Worm (Caenorhabditis elegans): ENCODE measurements around the gene R01B10.3.
"Not testable (repeated sequence)": the region's sequence is repeated elsewhere in the genome, so short reads cannot be mapped to it uniquely, and the experiment has no call there.

Gene R01B10.3

DNA sequence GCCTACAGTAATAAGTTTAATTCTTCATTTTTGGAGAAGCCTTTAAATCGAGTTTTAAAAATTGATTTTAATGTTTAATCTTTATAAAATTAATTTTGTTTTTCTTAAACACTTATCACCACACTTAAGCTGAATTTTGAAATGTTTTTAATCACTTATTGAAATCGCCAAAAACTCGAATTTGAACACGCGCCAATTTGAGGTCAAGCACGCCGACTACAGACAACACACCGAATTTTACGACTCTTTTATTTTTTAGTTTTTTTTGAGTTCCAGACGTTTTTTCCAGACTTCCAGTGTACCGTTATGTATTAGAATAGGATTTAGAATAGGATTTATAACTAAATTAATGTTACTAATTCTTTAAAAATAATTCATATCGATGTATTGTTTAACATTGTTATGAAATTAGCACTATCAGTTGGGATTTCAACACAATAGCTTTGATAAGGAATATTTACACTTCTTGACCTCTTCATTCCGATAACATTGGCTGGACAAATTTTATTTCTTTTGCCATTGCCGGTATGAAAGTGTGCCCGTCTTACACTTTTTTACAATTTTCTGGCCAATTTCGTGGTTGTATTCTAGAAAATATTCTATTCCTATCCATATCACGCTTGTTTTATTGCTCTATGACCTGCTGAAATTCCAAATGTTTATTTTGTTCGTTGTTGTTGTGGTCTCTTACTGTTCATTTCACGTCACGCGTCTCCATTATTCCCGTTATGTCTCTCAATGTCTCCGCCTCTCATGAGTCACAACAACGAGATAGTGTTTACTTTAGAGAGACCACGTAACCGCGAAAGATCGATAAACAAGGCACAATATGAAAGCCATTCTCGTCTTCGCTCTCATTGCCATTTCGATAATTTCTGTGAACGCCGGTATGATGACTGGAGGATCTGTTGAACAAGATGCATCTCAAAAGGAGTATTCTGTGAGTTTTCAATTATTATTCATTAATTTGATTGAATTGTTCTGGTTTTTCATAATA, 1.4 kb downstream of the R01B10.3 start, which contains the start of gene cpi-2:
Gene cpi-2, plus strand, starts transcription at position 788 of the 997 bp plus-strand sequence.
- TF ChIP-seq R02D3.7 (tag; optimal IDR thresholded peaks at IDR 0.05) (no peak), nhr-12 (tag; optimal IDR thresholded peaks at IDR 0.05) (no peak), ceh-16 (tag; optimal IDR thresholded peaks at IDR 0.05) (no peak), egl-27 (tag; optimal IDR thresholded peaks at IDR 0.05) (peak; percentile 35), Y55F3AM.14 (GFP tag; optimal IDR thresholded peaks at IDR 0.05) (no peak), fos-1 (tag; optimal IDR thresholded peaks at IDR 0.05) (peak; percentile 76), gmeb-1 (tag; optimal IDR thresholded peaks at IDR 0.05) (peak; percentile 83), skn-1 (tag; optimal IDR thresholded peaks at IDR 0.05) (no peak), sem-4 (tag; optimal IDR thresholded peaks at IDR 0.05) (no peak), alr-1 (tag; optimal IDR thresholded peaks at IDR 0.05) (no peak), nhr-23 (tag; optimal IDR thresholded peaks at IDR 0.05) (no peak), dmd-4 (tag; optimal IDR thresholded peaks at IDR 0.05) (no peak), snpc-4 (tag; optimal IDR thresholded peaks at IDR 0.05) (no peak), C34F6.9 (tag; optimal IDR thresholded peaks at IDR 0.05) (peak; percentile 69), unc-55 (GFP tag; optimal IDR thresholded peaks at IDR 0.05) (peak; percentile 50), lin-13 (GFP tag; optimal IDR thresholded peaks at IDR 0.05) (peak; percentile 43), ztf-1 (GFP tag; conservative IDR thresholded peaks at IDR 0.05) (no peak), mab-5 (tag; optimal IDR thresholded peaks at IDR 0.05) (no peak), blmp-1 (tag; optimal IDR thresholded peaks at IDR 0.05; ENCODE audit: insufficient read depth) (no peak), nhr-25 (tag; optimal IDR thresholded peaks at IDR 0.05) (no peak), peb-1 (tag; optimal IDR thresholded peaks at IDR 0.05) (no peak), F13H6.1 (tag; optimal IDR thresholded peaks at IDR 0.05) (peak; percentile 57), ztf-4 (tag; optimal IDR thresholded peaks at IDR 0.05) (no peak), lin-11 (tag; optimal IDR thresholded peaks at IDR 0.05) (no peak), unc-39 (tag; optimal IDR thresholded peaks at IDR 0.05) (no peak), crh-2 (tag; optimal IDR thresholded peaks at IDR 0.05) (peak; percentile 71), ama-1 (optimal IDR thresholded peaks at IDR 0.05) (peak; percentile 40), unc-62 (GFP tag; optimal IDR thresholded peaks at IDR 0.05) (no peak), nhr-129 (tag; optimal IDR thresholded peaks at IDR 0.05) (peak; percentile 64), sma-3 (GFP tag; optimal IDR thresholded peaks at IDR 0.05) (no peak), lsy-2 (tag; optimal IDR thresholded peaks at IDR 0.05) (peak in 1 of 2 experiments; percentile 40), sma-9 (GFP tag; optimal IDR thresholded peaks at IDR 0.05) (peak; percentile 62), sma-9 (tag; optimal IDR thresholded peaks at IDR 0.05) (no peak), ztf-11 (tag; optimal IDR thresholded peaks at IDR 0.05) (no peak)

- no peak for TF ChIP-seq nhr-129 (tag; optimal IDR thresholded peaks at IDR 0.05)
- TF ChIP-seq alr-1 (tag; optimal IDR thresholded peaks at IDR 0.05): no peak
- TF ChIP-seq nhr-25 (tag; optimal IDR thresholded peaks at IDR 0.05): no peak
- TF ChIP-seq skn-1 (tag; optimal IDR thresholded peaks at IDR 0.05): no peak
- no peak for TF ChIP-seq sma-9 (GFP tag; optimal IDR thresholded peaks at IDR 0.05)
- no peak for TF ChIP-seq sma-9 (tag; optimal IDR thresholded peaks at IDR 0.05)
- no peak for TF ChIP-seq ceh-16 (tag; optimal IDR thresholded peaks at IDR 0.05)
- TF ChIP-seq nhr-237 (tag; optimal IDR thresholded peaks at IDR 0.05): no peak
- no peak for TF ChIP-seq dmd-4 (tag; optimal IDR thresholded peaks at IDR 0.05)
- TF ChIP-seq mbf-1 (tag; optimal IDR thresholded peaks at IDR 0.05): no peak
- no peak for TF ChIP-seq blmp-1 (tag; optimal IDR thresholded peaks at IDR 0.05; ENCODE audit: insufficient read depth)
- no peak for TF ChIP-seq unc-39 (tag; optimal IDR thresholded peaks at IDR 0.05)
- no peak for TF ChIP-seq nhr-11 (tag; optimal IDR thresholded peaks at IDR 0.05)
Observed at ce11 chrV:6041375-6041774, 3.6 kb downstream of the R01B10.3 start, which contains the start of gene R01B10.2. Gene R01B10.2, minus strand, starts transcription at chrV:6041475.

- not testable (repeated sequence) for TF ChIP-seq nhr-25 (tag; optimal IDR thresholded peaks at IDR 0.05); unc-62 (GFP tag; optimal IDR thresholded peaks at IDR 0.05); unc-39 (tag; optimal IDR thresholded peaks at IDR 0.05)
Observed at ce11 chrV:6038405-6039151, 6.4 kb downstream of the R01B10.3 start, which contains the start of gene F29G9.1. Gene F29G9.1, plus strand, starts transcription at chrV:6039101.
